Fruit fly (Drosophila melanogaster): ENCODE data around the gene CG4617.

The CG4617 gene

DNA sequence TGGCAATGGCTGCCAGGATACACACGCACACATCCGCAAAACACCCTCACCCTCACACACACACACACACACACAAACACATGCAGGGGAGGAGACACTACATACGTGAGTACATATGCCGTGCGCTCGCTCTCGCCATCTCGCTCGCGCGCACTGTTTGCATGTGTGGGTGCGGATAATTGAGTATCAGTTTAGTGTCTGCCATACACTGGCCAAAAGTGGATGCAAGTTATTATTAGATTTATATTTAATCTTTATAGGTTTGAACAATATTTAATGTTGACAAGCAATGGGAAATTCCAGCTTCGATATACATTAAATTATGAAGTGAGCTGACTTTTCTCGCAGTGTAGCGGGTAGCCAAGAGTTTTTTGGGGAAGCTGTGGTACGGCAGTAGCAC, 13.4 kb upstream of the CG4617 start (continued):
- peak; percentile 32; the same call in 1 of the 4 replicates for TF ChIP-seq Gug (GFP tag; IDR thresholded peaks at IDR 0.05)
- no peak for TF ChIP-seq CG9609 (GFP tag; optimal IDR thresholded peaks at IDR 0.05)
- no peak for TF ChIP-seq CG16779 (GFP tag; IDR thresholded peaks at IDR 0.05)
- TF ChIP-seq E2f2 (GFP tag; IDR thresholded peaks at IDR 0.05) = 0 out of 2 replicates have a peak, but pooled peaks have one; percentile 23
- peak; percentile 36; the same call in 1 of the 2 replicates for TF ChIP-seq CG8765 (GFP tag; IDR thresholded peaks at IDR 0.05)
- peak; percentile 60 for TF ChIP-seq CG10147 (GFP tag; optimal IDR thresholded peaks at IDR 0.05)
- TF ChIP-seq chif (GFP tag; optimal IDR thresholded peaks at IDR 0.05) = peak in 1 of 2 experiments; percentile 62
- TF ChIP-seq CG11695 (GFP tag; IDR thresholded peaks at IDR 0.05) = 0 out of 3 replicates have a peak, but pooled peaks have one; percentile 27
- no peak for TF ChIP-seq crc (GFP tag; optimal IDR thresholded peaks at IDR 0.05)
- peak; percentile 50 for TF ChIP-seq onecut (GFP tag; IDR thresholded peaks at IDR 0.05)
- TF ChIP-seq CG8924 (tag; optimal IDR thresholded peaks at IDR 0.05) = peak; percentile 77
- TF ChIP-seq CG8478 (optimal IDR thresholded peaks at IDR 0.05) = no peak
- peak; percentile 34; the same call in 1 of the 2 replicates for TF ChIP-seq Gsc (GFP tag; IDR thresholded peaks at IDR 0.05)
- no peak for TF ChIP-seq dm (GFP tag; optimal IDR thresholded peaks at IDR 0.05)
- TF ChIP-seq Hsf (GFP tag; optimal IDR thresholded peaks at IDR 0.05) = peak; percentile 40
- TF ChIP-seq Side (GFP tag; optimal IDR thresholded peaks at IDR 0.05) = no peak
- TF ChIP-seq YL-1 (GFP tag; optimal IDR thresholded peaks at IDR 0.05) = no peak
- TF ChIP-seq cato (GFP tag; optimal IDR thresholded peaks at IDR 0.05; ENCODE audit: borderline replicate concordance) = no peak
- TF ChIP-seq klu (GFP tag; IDR thresholded peaks at IDR 0.05) = no peak
- no peak; the same call in 1 of the 2 replicates for TF ChIP-seq CG1024 (GFP tag; IDR thresholded peaks at IDR 0.05)
- peak; percentile 55; the same call in 1 of the 3 replicates for TF ChIP-seq CG2889 (GFP tag; IDR thresholded peaks at IDR 0.05)
- TF ChIP-seq pfk (GFP tag; optimal IDR thresholded peaks at IDR 0.05) = no peak
- peak; percentile 80 for TF ChIP-seq cg (GFP tag; optimal IDR thresholded peaks at IDR 0.05)
- TF ChIP-seq CG15514 (GFP tag; optimal IDR thresholded peaks at IDR 0.05) = peak; percentile 53
- peak; percentile 87 for TF ChIP-seq Med (GFP tag)
- no peak for TF ChIP-seq CG2199 (GFP tag; IDR thresholded peaks at IDR 0.05)
- TF ChIP-seq tap (tag; optimal IDR thresholded peaks at IDR 0.05) = peak; percentile 52
- TF ChIP-seq eve (GFP tag; optimal IDR thresholded peaks at IDR 0.05) = no peak
- TF ChIP-seq NC2α (GFP tag; optimal IDR thresholded peaks at IDR 0.05) = no peak
- TF ChIP-seq z (GFP tag; IDR thresholded peaks at IDR 0.05) = no peak
- peak; percentile 42 for TF ChIP-seq Abd-B (GFP tag; optimal IDR thresholded peaks at IDR 0.05)
- no peak for TF ChIP-seq CG14965 (GFP tag; optimal IDR thresholded peaks at IDR 0.05; ENCODE audit: borderline replicate concordance)
- no peak for TF ChIP-seq Dip2 (GFP tag; IDR thresholded peaks at IDR 0.05)
- peak; percentile 23 for TF ChIP-seq pnt (GFP tag; optimal IDR thresholded peaks at IDR 0.05)
- TF ChIP-seq hkb (optimal IDR thresholded peaks at IDR 0.05) = no peak
- TF ChIP-seq hkb (GFP tag; IDR thresholded peaks at IDR 0.05) = peak; percentile 71
- no peak for TF ChIP-seq CG3995 (GFP tag; optimal IDR thresholded peaks at IDR 0.05)
- no peak for TF ChIP-seq wdn (GFP tag; IDR thresholded peaks at IDR 0.05)
- TF ChIP-seq otp (GFP tag; IDR thresholded peaks at IDR 0.05) = 0 out of 3 replicates have a peak, but pooled peaks have one; percentile 44
- TF ChIP-seq ATbp (GFP tag; optimal IDR thresholded peaks at IDR 0.05) = peak; percentile 61
- TF ChIP-seq CG3281 (GFP tag; optimal IDR thresholded peaks at IDR 0.05) = peak; percentile 64
- TF ChIP-seq Ptx1 (GFP tag; IDR thresholded peaks at IDR 0.05) = peak; percentile 61
- TF ChIP-seq Antp (GFP tag; optimal IDR thresholded peaks at IDR 0.05) = no peak
- TF ChIP-seq mld (GFP tag; IDR thresholded peaks at IDR 0.05; ENCODE audit: partially characterized antibody) = no peak
- no peak for TF ChIP-seq Bgb (GFP tag; IDR thresholded peaks at IDR 0.05; ENCODE audit: partially characterized antibody)
- TF ChIP-seq CG6765 (GFP tag; optimal IDR thresholded peaks at IDR 0.05) = peak; percentile 53
- TF ChIP-seq en (GFP tag; optimal IDR thresholded peaks at IDR 0.05) = no peak
- TF ChIP-seq her (GFP tag; optimal IDR thresholded peaks at IDR 0.05) = no peak
- peak; percentile 54 for TF ChIP-seq gcm (GFP tag; optimal IDR thresholded peaks at IDR 0.05)
- TF ChIP-seq CG15479 (GFP tag; optimal IDR thresholded peaks at IDR 0.05) = peak; percentile 18
- TF ChIP-seq CG7372 (GFP tag; IDR thresholded peaks at IDR 0.05) = peak; percentile 39; the same call in 1 of the 2 replicates
- TF ChIP-seq Dfd (GFP tag; optimal IDR thresholded peaks at IDR 0.05) = no peak

Data from whole organism, embryonic.